Worm (Caenorhabditis elegans): ENCODE data around the gene fbxa-74.

fbxa-74 gene

ce11 chrIII:1680996-1681395 is 17.8 kb downstream of the fbxa-74 start (continued):
- TF ChIP-seq hlh-8 (tag; optimal IDR thresholded peaks at IDR 0.05): no peak
- no peak for TF ChIP-seq ceh-9 (tag; optimal IDR thresholded peaks at IDR 0.05)
- no peak for TF ChIP-seq ceh-24 (tag; optimal IDR thresholded peaks at IDR 0.05)
- TF ChIP-seq tbx-7 (tag; optimal IDR thresholded peaks at IDR 0.05): no peak
- no peak for TF ChIP-seq ref-2 (tag; optimal IDR thresholded peaks at IDR 0.05)
- no peak for TF ChIP-seq sox-2 (GFP tag; IDR thresholded peaks at IDR 0.05)
- peak; percentile 91 for TF ChIP-seq unc-55 (GFP tag; optimal IDR thresholded peaks at IDR 0.05)
- TF ChIP-seq C08G9.2 (tag; optimal IDR thresholded peaks at IDR 0.05): peak; percentile 15
- TF ChIP-seq nfya-1 (tag; optimal IDR thresholded peaks at IDR 0.05): peak; percentile 35
- peak; percentile 15 for TF ChIP-seq dve-1 (tag; optimal IDR thresholded peaks at IDR 0.05)
- no peak for TF ChIP-seq zip-5 (tag; optimal IDR thresholded peaks at IDR 0.05)
- no peak for TF ChIP-seq hlh-6 (tag; optimal IDR thresholded peaks at IDR 0.05)
- no peak for TF ChIP-seq fkh-6 (tag; optimal IDR thresholded peaks at IDR 0.05)
- no peak for TF ChIP-seq hlh-15 (tag; optimal IDR thresholded peaks at IDR 0.05)
- TF ChIP-seq C38D4.7 (GFP tag; optimal IDR thresholded peaks at IDR 0.05): no peak
- no peak for TF ChIP-seq ztf-16 (tag; optimal IDR thresholded peaks at IDR 0.05)
- TF ChIP-seq F13H6.1 (tag; optimal IDR thresholded peaks at IDR 0.05): no peak
- no peak for TF ChIP-seq ama-1 (optimal IDR thresholded peaks at IDR 0.05)
- TF ChIP-seq hlh-13 (GFP tag; optimal IDR thresholded peaks at IDR 0.05): no peak

- TF ChIP-seq ceh-14 (tag; optimal IDR thresholded peaks at IDR 0.05) (no peak), fax-1 (tag; optimal IDR thresholded peaks at IDR 0.05) (no peak), unc-42 (tag; optimal IDR thresholded peaks at IDR 0.05) (no peak), ceh-30 (tag; optimal IDR thresholded peaks at IDR 0.05) (no peak), ttx-3 (tag; optimal IDR thresholded peaks at IDR 0.05) (no peak), tbx-2 (tag; optimal IDR thresholded peaks at IDR 0.05) (no peak), syd-9 (tag; optimal IDR thresholded peaks at IDR 0.05) (no peak), hlh-6 (tag; optimal IDR thresholded peaks at IDR 0.05) (no peak), ets-4 (tag; optimal IDR thresholded peaks at IDR 0.05) (no peak), K02D7.2 (tag; optimal IDR thresholded peaks at IDR 0.05) (no peak), pqm-1 (tag; optimal IDR thresholded peaks at IDR 0.05) (no peak), ceh-2 (tag; optimal IDR thresholded peaks at IDR 0.05) (no peak), lin-11 (tag; optimal IDR thresholded peaks at IDR 0.05) (no peak), ceh-24 (tag; optimal IDR thresholded peaks at IDR 0.05) (no peak), lim-6 (tag; optimal IDR thresholded peaks at IDR 0.05) (no peak)
Observed at ce11 chrIII:1680393-1680792, 18.4 kb downstream of the fbxa-74 start.

ce11 chrIII:1678671-1679070 is 20.1 kb downstream of the fbxa-74 start:
- TF ChIP-seq ceh-18 (tag; optimal IDR thresholded peaks at IDR 0.05): peak; percentile 34
- no peak for TF ChIP-seq pat-9 (tag; optimal IDR thresholded peaks at IDR 0.05)

- no peak for TF ChIP-seq ceh-6 (GFP tag; optimal IDR thresholded peaks at IDR 0.05)
- no peak for TF ChIP-seq ceh-22 (tag; optimal IDR thresholded peaks at IDR 0.05)
- no peak for TF ChIP-seq eyg-1 (tag; optimal IDR thresholded peaks at IDR 0.05)
- no peak for TF ChIP-seq ttx-3 (tag; optimal IDR thresholded peaks at IDR 0.05)
Observed at ce11 chrIII:1676588-1676987, 22.2 kb downstream of the fbxa-74 start, which contains the start of gene Y22D7AR.6. TSS of gene Y22D7AR.6 (minus strand) at chrIII:1676721.

- TF ChIP-seq dmd-4 (tag; optimal IDR thresholded peaks at IDR 0.05; ENCODE audit: borderline replicate concordance): no peak
- TF ChIP-seq ceh-19 (GFP tag; optimal IDR thresholded peaks at IDR 0.05): no peak
- no peak for TF ChIP-seq nhr-232 (tag; optimal IDR thresholded peaks at IDR 0.05)
- TF ChIP-seq ceh-2 (tag; optimal IDR thresholded peaks at IDR 0.05): no peak
- TF ChIP-seq K02D7.2 (tag; optimal IDR thresholded peaks at IDR 0.05): no peak
- no peak for TF ChIP-seq pqm-1 (tag; optimal IDR thresholded peaks at IDR 0.05)
- no peak for TF ChIP-seq hlh-15 (tag; optimal IDR thresholded peaks at IDR 0.05)
- no peak for TF ChIP-seq tbx-7 (tag; optimal IDR thresholded peaks at IDR 0.05)
- no peak for TF ChIP-seq tbx-2 (tag; optimal IDR thresholded peaks at IDR 0.05)
- no peak for TF ChIP-seq fkh-6 (tag; optimal IDR thresholded peaks at IDR 0.05)
- TF ChIP-seq zip-5 (tag; optimal IDR thresholded peaks at IDR 0.05): no peak
Observed at ce11 chrIII:1674760-1675159, 24.0 kb downstream of the fbxa-74 start.

Data from whole organism, late embryonic.